Fruit fly (Drosophila melanogaster) S2 (cell line): ENCODE data around the gene TotX.

Experiments used
- CG8478 ChIP-seq: fragments of >200 bp; optimal IDR thresholded peaks from 2 replicates; lab custom pipeline; 2018
- CTCF ChIP-seq, 2 experiments: fragments of >200 bp; optimal IDR thresholded peaks; 2 replicates each; lab custom pipeline; 2018

- TF ChIP-seq CG8478 (lab: Kevin White, UChicago) (no peak), CTCF (optimal IDR thresholded peaks at IDR 0.05; lab: Kevin White, UChicago) (no peak)
Observed at dm6 chr3R:20873638-20874037, 31.7 kb downstream of the TotX start, which contains the start of gene TotB.
